Worm (Caenorhabditis elegans) whole organism, young adult: ENCODE data around the gene bath-30.

ENCODE experiments used
- B0035.1 ChIP-seq: sonication (generic microtip); optimal IDR thresholded peaks from 2 replicates; lab custom pipeline; 2016; ENCODE audit warnings: missing genetic modification characterization, mild to moderate bottlenecking, missing compliant biosample characterization, missing genotype, missing genetic modification reagents
- B0261.1 ChIP-seq: sonication (generic microtip); optimal IDR thresholded peaks from 2 replicates; lab custom pipeline; 2016; ENCODE audit warnings: mild to moderate bottlenecking, missing genetic modification characterization, moderate library complexity, missing compliant biosample characterization
- B0336.3 ChIP-seq: fragments of 200-800 bp; sonication (Bioruptor generic); IDR thresholded peaks from 2 replicates; pipeline ENCODE4 v1.3.6; 2022; ENCODE audit warnings: missing genetic modification characterization, missing compliant biosample characterization
- C17E4.6 ChIP-seq: fragments of 200-800 bp; sonication (Bioruptor generic); IDR thresholded peaks from 2 replicates; pipeline ENCODE4 v1.3.6; 2022; ENCODE audit warnings: missing genetic modification reagents, missing genetic modification characterization, missing compliant biosample characterization
- D2030.7 ChIP-seq: fragments of 200-800 bp; sonication (Bioruptor generic); IDR thresholded peaks from 2 replicates; pipeline ENCODE4 v1.3.6; 2022; ENCODE audit warnings: missing genetic modification reagents, missing genetic modification characterization, missing compliant biosample characterization
- F39B2.1 ChIP-seq: fragments of 200-800 bp; sonication (Bioruptor generic); IDR thresholded peaks from 2 replicates; pipeline ENCODE4 v1.3.6; 2022; ENCODE audit warnings: missing genetic modification reagents, missing genetic modification characterization, missing compliant biosample characterization
- F49E8.2 ChIP-seq: sonication (generic microtip); optimal IDR thresholded peaks from 3 replicates; lab custom pipeline; 2017; ENCODE audit warnings: missing genetic modification characterization, mild to moderate bottlenecking, missing compliant biosample characterization, antibody characterized with exemption, moderate library complexity; ENCODE audit not compliant: insufficient read depth
- K12H6.12 ChIP-seq: fragments of 200-800 bp; sonication (Bioruptor generic); optimal IDR thresholded peaks from 2 replicates; lab custom pipeline; 2018; ENCODE audit warnings: mild to moderate bottlenecking, missing genetic modification characterization, missing compliant biosample characterization
- T26A5.8 ChIP-seq: sonication (generic microtip); optimal IDR thresholded peaks from 2 replicates; lab custom pipeline; 2016; ENCODE audit warnings: missing genetic modification characterization, missing compliant biosample characterization
- Y56A3A.18 ChIP-seq: fragments of 200-800 bp; sonication (Bioruptor generic); IDR thresholded peaks from 2 replicates; pipeline ENCODE4 v1.3.6; 2022; ENCODE audit warnings: missing genetic modification reagents, missing genetic modification characterization, missing compliant biosample characterization
- akir-1 ChIP-seq: fragments of 200-800 bp; sonication (Bioruptor generic); optimal IDR thresholded peaks from 2 replicates; lab custom pipeline; 2018; ENCODE audit warnings: mild to moderate bottlenecking, missing genetic modification characterization, moderate library complexity, missing compliant biosample characterization
- attf-5 ChIP-seq: fragments of 200-800 bp; sonication (Bioruptor generic); optimal IDR thresholded peaks from 2 replicates; lab custom pipeline; 2018; ENCODE audit warnings: mild to moderate bottlenecking, missing genetic modification characterization, missing compliant biosample characterization
- attf-6 ChIP-seq: fragments of 200-800 bp; sonication (Bioruptor generic); IDR thresholded peaks from 2 replicates; pipeline ENCODE4 v1.3.6; 2022; ENCODE audit warnings: missing genetic modification reagents, missing genetic modification characterization, missing compliant biosample characterization
- bed-1 ChIP-seq: fragments of 200-800 bp; sonication (Bioruptor generic); IDR thresholded peaks from 2 replicates; pipeline ENCODE4 v1.3.6; 2022; ENCODE audit warnings: missing genetic modification reagents, missing genetic modification characterization, missing compliant biosample characterization
- ceh-79 ChIP-seq: sonication (generic microtip); optimal IDR thresholded peaks from 2 replicates; lab custom pipeline; 2017; ENCODE audit warnings: mild to moderate bottlenecking, missing genetic modification characterization, missing compliant biosample characterization
- ceh-91 ChIP-seq: fragments of 200-800 bp; sonication (Bioruptor generic); IDR thresholded peaks from 2 replicates; pipeline ENCODE4 v1.3.6; 2022; ENCODE audit warnings: missing genetic modification reagents, missing genetic modification characterization, missing compliant biosample characterization
- dpff-1 ChIP-seq: sonication (generic microtip); optimal IDR thresholded peaks from 2 replicates; lab custom pipeline; 2017; ENCODE audit warnings: mild to moderate bottlenecking, missing genetic modification characterization, missing compliant biosample characterization
- egrh-3 ChIP-seq: fragments of 200-800 bp; sonication (Bioruptor generic); IDR thresholded peaks from 2 replicates; pipeline ENCODE4 v1.3.6; 2022; ENCODE audit warnings: missing genetic modification reagents, missing genetic modification characterization, missing compliant biosample characterization
- hmg-1.2 ChIP-seq: fragments of 200-800 bp; sonication (Bioruptor generic); IDR thresholded peaks from 2 replicates; pipeline ENCODE4 v1.3.6; 2022; ENCODE audit warnings: missing genetic modification reagents, missing genetic modification characterization, missing compliant biosample characterization
- let-526 ChIP-seq: fragments of 200-800 bp; sonication (Bioruptor generic); IDR thresholded peaks from 2 replicates; pipeline ENCODE4 v1.3.6; 2022; ENCODE audit warnings: missing genetic modification reagents, missing genetic modification characterization, missing compliant biosample characterization
- lin-26 ChIP-seq: fragments of 200-800 bp; sonication (Bioruptor generic); IDR thresholded peaks from 2 replicates; pipeline ENCODE4 v1.3.6; 2022; ENCODE audit warnings: missing genetic modification reagents, missing genetic modification characterization, missing compliant biosample characterization
- lin-40 ChIP-seq: sonication (generic microtip); optimal IDR thresholded peaks from 2 replicates; lab custom pipeline; 2016; ENCODE audit warnings: missing genetic modification characterization, mild to moderate bottlenecking, missing compliant biosample characterization, missing genotype, missing genetic modification reagents
- lir-1 ChIP-seq: fragments of 200-800 bp; sonication (Bioruptor generic); conservative IDR thresholded peaks from 2 replicates; pipeline ENCODE4 v1.3.6; 2022; ENCODE audit warnings: missing genetic modification reagents, missing genetic modification characterization, missing compliant biosample characterization
- lsl-1 ChIP-seq: fragments of 200-800 bp; sonication (Bioruptor generic); optimal IDR thresholded peaks from 2 replicates; lab custom pipeline; 2018; ENCODE audit warnings: mild to moderate bottlenecking, missing genetic modification characterization, moderate library complexity, missing compliant biosample characterization
- madf-6 ChIP-seq: fragments of 200-800 bp; sonication (Bioruptor generic); IDR thresholded peaks from 2 replicates; pipeline ENCODE4 v1.3.6; 2022; ENCODE audit warnings: missing genetic modification reagents, missing genetic modification characterization, missing compliant biosample characterization
- madf-8 ChIP-seq: fragments of 200-800 bp; sonication (Bioruptor generic); conservative IDR thresholded peaks from 2 replicates; pipeline ENCODE4 v1.3.6; 2022; ENCODE audit warnings: missing genetic modification reagents, missing genetic modification characterization, missing compliant biosample characterization
- mel-28 ChIP-seq: sonication (generic microtip); optimal IDR thresholded peaks from 2 replicates; lab custom pipeline; 2016; ENCODE audit warnings: borderline replicate concordance, mild to moderate bottlenecking, missing genetic modification characterization, missing compliant biosample characterization
- mes-4 ChIP-seq: sonication (generic microtip); optimal IDR thresholded peaks from 2 replicates; lab custom pipeline; 2016; ENCODE audit warnings: missing genotype, missing genetic modification characterization, missing compliant biosample characterization
- nhr-80 ChIP-seq: sonication (generic microtip); optimal IDR thresholded peaks from 2 replicates; lab custom pipeline; 2016; ENCODE audit warnings: missing genetic modification characterization, missing compliant biosample characterization
- sea-2 ChIP-seq: fragments of 200-800 bp; sonication (Bioruptor generic); IDR thresholded peaks from 2 replicates; pipeline ENCODE4 v1.3.6; 2022; ENCODE audit warnings: missing genetic modification characterization, missing compliant biosample characterization
- snpc-1.1 ChIP-seq: sonication (generic microtip); optimal IDR thresholded peaks from 2 replicates; lab custom pipeline; 2017; ENCODE audit warnings: missing genetic modification characterization, mild to moderate bottlenecking, missing compliant biosample characterization, antibody characterized with exemption, moderate library complexity, missing genotype, missing genetic modification reagents; ENCODE audit not compliant: insufficient read depth
- snpc-1.3 ChIP-seq: sonication (generic microtip); optimal IDR thresholded peaks from 2 replicates; lab custom pipeline; 2017; ENCODE audit warnings: missing genetic modification characterization, mild to moderate bottlenecking, missing compliant biosample characterization, antibody characterized with exemption, moderate library complexity, missing genotype, missing genetic modification reagents; ENCODE audit not compliant: insufficient read depth
- tbx-9 ChIP-seq: sonication (generic microtip); optimal IDR thresholded peaks from 2 replicates; lab custom pipeline; 2016; ENCODE audit warnings: borderline replicate concordance, missing genetic modification characterization, inconsistent platforms, missing compliant biosample characterization
- zim-3 ChIP-seq: sonication (generic microtip); optimal IDR thresholded peaks from 2 replicates; lab custom pipeline; 2017; ENCODE audit warnings: mild to moderate bottlenecking, missing genetic modification characterization, moderate library complexity, missing compliant biosample characterization
- ztf-6 ChIP-seq: fragments of 200-800 bp; sonication (Bioruptor generic); IDR thresholded peaks from 2 replicates; pipeline ENCODE4 v1.3.6; 2022; ENCODE audit warnings: missing genetic modification reagents, missing genetic modification characterization, missing compliant biosample characterization

bath-30 gene

ce11 chrII:3346328-3346780 lies at the start of gene bath-30:
TSS of gene bath-30 (minus strand) at chrII:3346378.
- no peak for TF ChIP-seq attf-5 (GFP tag; lab: Kevin White, UChicago)
- no peak for TF ChIP-seq B0336.3
- peak; percentile 40 for TF ChIP-seq D2030.7 (GFP tag; lab: Robert Waterston, UW)
- TF ChIP-seq let-526 (GFP tag; lab: Robert Waterston, UW) = no peak
- peak; percentile 13 for TF ChIP-seq snpc-1.1
- TF ChIP-seq ceh-91 (GFP tag; lab: Robert Waterston, UW) = 0 out of 2 replicates have a peak, but pooled peaks have one; percentile 24
- TF ChIP-seq madf-8 (GFP tag; lab: Robert Waterston, UW) = no peak
- TF ChIP-seq dpff-1 (tag; lab: Kevin White, UChicago) = no peak
- TF ChIP-seq lsl-1 (GFP tag; lab: Kevin White, UChicago) = peak; percentile 81
- TF ChIP-seq egrh-3 (GFP tag; lab: Robert Waterston, UW) = no peak
- no peak for TF ChIP-seq attf-6 (GFP tag; lab: Robert Waterston, UW)
- TF ChIP-seq ztf-6 (GFP tag; lab: Robert Waterston, UW) = no peak
- no peak for TF ChIP-seq C17E4.6
- TF ChIP-seq F49E8.2 = peak; percentile 13
- peak; percentile 52 for TF ChIP-seq madf-6 (GFP tag; lab: Robert Waterston, UW)
- TF ChIP-seq zim-3 (tag; lab: Kevin White, UChicago) = no peak
- no peak for TF ChIP-seq lir-1 (GFP tag; lab: Robert Waterston, UW)
- TF ChIP-seq hmg-1.2 (GFP tag; lab: Robert Waterston, UW) = no peak
- no peak for TF ChIP-seq sea-2 (GFP tag; lab: Robert Waterston, UW)
- no peak for TF ChIP-seq mel-28 (tag; lab: Kevin White, UChicago)
- no peak for TF ChIP-seq nhr-80 (tag; lab: Kevin White, UChicago)
- no peak for TF ChIP-seq tbx-9 (tag; lab: Kevin White, UChicago)
- TF ChIP-seq T26A5.8 (tag; lab: Kevin White, UChicago) = no peak
- no peak for TF ChIP-seq B0035.1 (tag; lab: Kevin White, UChicago)
- TF ChIP-seq lin-26 (GFP tag; lab: Robert Waterston, UW) = no peak
- no peak for TF ChIP-seq snpc-1.3 (tag; lab: Kevin White, UChicago)
- TF ChIP-seq akir-1 (GFP tag; lab: Kevin White, UChicago) = no peak
- no peak for TF ChIP-seq B0261.1 (tag; lab: Kevin White, UChicago)

ce11 chrII:3395484-3395883 lies 49.3 kb upstream of the bath-30 start, which contains the start of gene nep-20:
TSS of gene nep-20 (minus strand) at chrII:3395584.
- TF ChIP-seq bed-1 (GFP tag; lab: Robert Waterston, UW) (no peak), lin-40 (no peak), K12H6.12 (tag; lab: Kevin White, UChicago) (no peak), mes-4 (tag; lab: Kevin White, UChicago) (no peak), ceh-79 (tag; lab: Kevin White, UChicago) (no peak), D2030.7 (GFP tag; lab: Robert Waterston, UW) (no peak), F39B2.1 (GFP tag; lab: Robert Waterston, UW) (no peak), Y56A3A.18 (GFP tag; lab: Robert Waterston, UW) (no peak)

- TF ChIP-seq lin-40 = no peak
- TF ChIP-seq hmg-1.2 (GFP tag; lab: Robert Waterston, UW) = peak; percentile 52; the same call in 1 of the 2 replicates
Observed at ce11 chrII:3387503-3387902, 41.3 kb upstream of the bath-30 start, which contains the start of gene T06D4.6. TSS of gene T06D4.6 (minus strand) at chrII:3387603.
